Fruit fly (Drosophila melanogaster): ENCODE measurements around the gene Klp3A.

Klp3A gene

dm6 chrX:2633847-2634776 lies 30.3 kb upstream of the Klp3A start, which contains the start of gene sgg (continued):
- TF ChIP-seq trem (tag; optimal IDR thresholded peaks at IDR 0.05) (peak; percentile 21), cg (GFP tag; optimal IDR thresholded peaks at IDR 0.05) (peak; percentile 94), CG5245 (GFP tag; optimal IDR thresholded peaks at IDR 0.05) (no peak), Max (GFP tag; optimal IDR thresholded peaks at IDR 0.05) (no peak), YL-1 (GFP tag; optimal IDR thresholded peaks at IDR 0.05) (peak; percentile 65), pita (GFP tag; optimal IDR thresholded peaks at IDR 0.05) (no peak), CG12744 (GFP tag; optimal IDR thresholded peaks at IDR 0.05) (no peak), Trl (optimal IDR thresholded peaks at IDR 0.05) (peak in 1 of 2 experiments; percentile 61), Trl (GFP tag; optimal IDR thresholded peaks at IDR 0.05) (no peak), CG6175 (GFP tag; IDR thresholded peaks at IDR 0.05) (no peak), CG31365 (tag; optimal IDR thresholded peaks at IDR 0.05) (no peak), CG12659 (GFP tag; optimal IDR thresholded peaks at IDR 0.05) (peak; percentile 75), Ssrp (tag; optimal IDR thresholded peaks at IDR 0.05) (no peak), HLHmδ (GFP tag; optimal IDR thresholded peaks at IDR 0.05) (peak; percentile 9), CG6689 (GFP tag; IDR thresholded peaks at IDR 0.05) (no peak), Ada2b (GFP tag; IDR thresholded peaks at IDR 0.05) (no peak), Opbp (GFP tag; IDR thresholded peaks at IDR 0.05; ENCODE audit: partially characterized antibody) (0 out of 3 replicates have a peak, but pooled peaks have one; percentile 17), tx (GFP tag; optimal IDR thresholded peaks at IDR 0.05) (no peak), CG11504 (tag; optimal IDR thresholded peaks at IDR 0.05) (no peak), tna (GFP tag; IDR thresholded peaks at IDR 0.05; ENCODE audit: partially characterized antibody) (no peak), CG6683 (GFP tag; optimal IDR thresholded peaks at IDR 0.05) (no peak), Nf-YB (GFP tag; optimal IDR thresholded peaks at IDR 0.05) (no peak), HLH3B (GFP tag; IDR thresholded peaks at IDR 0.05) (no peak), inv (GFP tag; IDR thresholded peaks at IDR 0.05; ENCODE audit: partially characterized antibody) (no peak), CG18599 (GFP tag; optimal IDR thresholded peaks at IDR 0.05) (no peak), Drgx (GFP tag; IDR thresholded peaks at IDR 0.05) (no peak), CG7556 (GFP tag; optimal IDR thresholded peaks at IDR 0.05) (no peak), CG10366 (GFP tag; IDR thresholded peaks at IDR 0.05) (no peak), Mrtf (GFP tag; IDR thresholded peaks at IDR 0.05) (no peak), CG8765 (GFP tag; IDR thresholded peaks at IDR 0.05) (no peak), CG30431 (GFP tag; optimal IDR thresholded peaks at IDR 0.05) (no peak), CG1233 (GFP tag; optimal IDR thresholded peaks at IDR 0.05) (no peak), CG2889 (GFP tag; IDR thresholded peaks at IDR 0.05) (no peak), CG10209 (GFP tag; optimal IDR thresholded peaks at IDR 0.05) (no peak), Gug (GFP tag; IDR thresholded peaks at IDR 0.05) (no peak), CG42726 (GFP tag; IDR thresholded peaks at IDR 0.05; ENCODE audit: partially characterized antibody) (no peak), E2f2 (GFP tag; IDR thresholded peaks at IDR 0.05) (0 out of 2 replicates have a peak, but pooled peaks have one; percentile 10), CG11093 (GFP tag; IDR thresholded peaks at IDR 0.05) (no peak), jigr1 (GFP tag; IDR thresholded peaks at IDR 0.05) (no peak), vnd (GFP tag; IDR thresholded peaks at IDR 0.05; ENCODE audit: partially characterized antibody) (no peak), zf30C (GFP tag; optimal IDR thresholded peaks at IDR 0.05) (no peak), dmrt11E (tag; optimal IDR thresholded peaks at IDR 0.05) (no peak), stc (GFP tag; IDR thresholded peaks at IDR 0.05) (no peak), pzg (GFP tag; optimal IDR thresholded peaks at IDR 0.05) (peak; percentile 85), croc (GFP tag; conservative IDR thresholded peaks at IDR 0.05) (no peak), nmo (GFP tag; optimal IDR thresholded peaks at IDR 0.05) (peak; percentile 33), CG13296 (GFP tag; optimal IDR thresholded peaks at IDR 0.05) (no peak), tin (GFP tag; optimal IDR thresholded peaks at IDR 0.05) (no peak), sens-2 (GFP tag; IDR thresholded peaks at IDR 0.05) (no peak)

All from whole organism, embryonic.